Fruit fly (Drosophila melanogaster): ENCODE measurements around the gene Nna1.
A peak's percentile ranks its signal among the peaks of the same experiment; 100 is the strongest.

Nna1 gene

DNA sequence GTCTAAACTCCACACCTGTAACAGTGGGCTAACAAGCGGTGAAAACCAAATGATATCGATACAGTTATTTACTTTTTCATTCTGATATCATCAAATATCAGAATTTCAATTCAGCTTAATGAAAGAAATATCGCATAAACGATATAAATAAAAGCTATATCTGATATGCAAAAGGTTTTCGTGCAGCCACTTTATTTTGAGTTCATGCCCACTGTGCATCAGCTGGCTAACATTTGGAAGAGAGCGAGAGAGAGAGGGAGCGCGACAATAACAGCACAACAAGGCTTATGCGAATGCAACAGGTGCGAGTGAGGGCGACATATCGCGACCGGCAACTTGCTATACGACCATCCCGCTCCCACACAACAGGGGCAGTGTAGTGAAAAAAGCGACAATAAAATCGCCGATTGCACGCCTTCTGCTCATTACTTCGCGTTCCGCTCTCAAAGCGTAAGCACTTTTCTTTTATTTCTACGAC lies 47.4 kb downstream of the Nna1 start, which contains the start of gene CG11151 (continued):
- peak; percentile 92 for TF ChIP-seq Awh (GFP tag; IDR thresholded peaks at IDR 0.05)
- peak; percentile 19; the same call in 1 of the 2 replicates for TF ChIP-seq Dip2 (GFP tag; IDR thresholded peaks at IDR 0.05)
- TF ChIP-seq abd-A (tag; optimal IDR thresholded peaks at IDR 0.05) = peak; percentile 80
- TF ChIP-seq nerfin-1 (tag; optimal IDR thresholded peaks at IDR 0.05) = peak; percentile 94
- TF ChIP-seq CG1233 (GFP tag; optimal IDR thresholded peaks at IDR 0.05) = peak; percentile 96
- peak; percentile 92 for TF ChIP-seq CG6272 (GFP tag; IDR thresholded peaks at IDR 0.05)
- TF ChIP-seq insv (GFP tag; optimal IDR thresholded peaks at IDR 0.05) = peak; percentile 40 to 77
- TF ChIP-seq CG17385 (GFP tag; optimal IDR thresholded peaks at IDR 0.05) = peak; percentile 95
- peak; percentile 80 for TF ChIP-seq CG30020 (tag; optimal IDR thresholded peaks at IDR 0.05)
- peak; percentile 95 for TF ChIP-seq Mes4 (GFP tag; optimal IDR thresholded peaks at IDR 0.05)
- peak; percentile 89 for TF ChIP-seq Taf1 (GFP tag; IDR thresholded peaks at IDR 0.05)
- TF ChIP-seq cato (GFP tag; optimal IDR thresholded peaks at IDR 0.05; ENCODE audit: borderline replicate concordance) = peak; percentile 90
- TF ChIP-seq CG12942 (GFP tag; optimal IDR thresholded peaks at IDR 0.05) = peak; percentile 96
- peak; percentile 96 for TF ChIP-seq Max (GFP tag; optimal IDR thresholded peaks at IDR 0.05)
- no peak for TF ChIP-seq sc (optimal IDR thresholded peaks at IDR 0.05)
- TF ChIP-seq sc (GFP tag; optimal IDR thresholded peaks at IDR 0.05) = peak; percentile 93
- peak; percentile 94 for TF ChIP-seq ken (GFP tag; IDR thresholded peaks at IDR 0.05)
- peak; percentile 94 for TF ChIP-seq jing (GFP tag; optimal IDR thresholded peaks at IDR 0.05)
- TF ChIP-seq crp (GFP tag; optimal IDR thresholded peaks at IDR 0.05) = peak; percentile 13 to 85
- TF ChIP-seq CG2875 (GFP tag; optimal IDR thresholded peaks at IDR 0.05) = peak; percentile 96
- peak; percentile 89 for TF ChIP-seq CG16779 (GFP tag; IDR thresholded peaks at IDR 0.05)
- peak; percentile 95 for TF ChIP-seq Dip3 (GFP tag; optimal IDR thresholded peaks at IDR 0.05)
- peak; percentile 98 for TF ChIP-seq dmrt99B (tag; optimal IDR thresholded peaks at IDR 0.05)
- peak; percentile 96 for TF ChIP-seq pnt (GFP tag; optimal IDR thresholded peaks at IDR 0.05)
- peak; percentile 93 for TF ChIP-seq Spps (tag; optimal IDR thresholded peaks at IDR 0.05)
- TF ChIP-seq dmrt11E (tag; optimal IDR thresholded peaks at IDR 0.05) = peak; percentile 97
- peak; percentile 96 for TF ChIP-seq zen (tag; optimal IDR thresholded peaks at IDR 0.05)
- peak; percentile 98 for TF ChIP-seq CG2120 (GFP tag; optimal IDR thresholded peaks at IDR 0.05)
- TF ChIP-seq CG11093 (GFP tag; IDR thresholded peaks at IDR 0.05) = peak; percentile 85
- peak; percentile 65 for TF ChIP-seq pros (GFP tag; optimal IDR thresholded peaks at IDR 0.05)
- TF ChIP-seq CG10209 (GFP tag; optimal IDR thresholded peaks at IDR 0.05) = peak; percentile 97
- peak; percentile 96 for TF ChIP-seq CG16815 (GFP tag; optimal IDR thresholded peaks at IDR 0.05)
- peak; percentile 51; the same call in 1 of the 2 replicates for TF ChIP-seq CG42726 (GFP tag; IDR thresholded peaks at IDR 0.05; ENCODE audit: partially characterized antibody)
- TF ChIP-seq eyg (GFP tag; optimal IDR thresholded peaks at IDR 0.05) = peak; percentile 94
- peak; percentile 96 for TF ChIP-seq CG11504 (tag; optimal IDR thresholded peaks at IDR 0.05)
- TF ChIP-seq Atf6 (GFP tag; IDR thresholded peaks at IDR 0.05) = peak; percentile 96
- TF ChIP-seq CG1603 (tag; optimal IDR thresholded peaks at IDR 0.05) = peak; percentile 98
- TF ChIP-seq tna (GFP tag; IDR thresholded peaks at IDR 0.05; ENCODE audit: partially characterized antibody) = peak; percentile 54; the same call in 1 of the 2 replicates
- peak; percentile 95 for TF ChIP-seq ara (GFP tag; IDR thresholded peaks at IDR 0.05)
- no peak for TF ChIP-seq ato (GFP tag; IDR thresholded peaks at IDR 0.05; ENCODE audit: partially characterized antibody)
- TF ChIP-seq zfh1 (GFP tag; IDR thresholded peaks at IDR 0.05) = peak; percentile 96
- TF ChIP-seq usp (GFP tag; optimal IDR thresholded peaks at IDR 0.05) = no peak
- TF ChIP-seq tio (GFP tag; optimal IDR thresholded peaks at IDR 0.05) = peak; percentile 95
- TF ChIP-seq Oaz (GFP tag; IDR thresholded peaks at IDR 0.05) = peak; percentile 91
- peak; percentile 95 for TF ChIP-seq her (GFP tag; optimal IDR thresholded peaks at IDR 0.05)
- peak; percentile 91 for TF ChIP-seq Nf-YA (GFP tag; IDR thresholded peaks at IDR 0.05)
- TF ChIP-seq cas (GFP tag; IDR thresholded peaks at IDR 0.05) = peak; percentile 84; the same call in 1 of the 2 replicates
- TF ChIP-seq CG11398 (GFP tag; optimal IDR thresholded peaks at IDR 0.05) = peak; percentile 97
- peak; percentile 84 for TF ChIP-seq CG17802 (tag; optimal IDR thresholded peaks at IDR 0.05)
- TF ChIP-seq CG14667 (GFP tag; IDR thresholded peaks at IDR 0.05) = peak; percentile 91
